Worm (Caenorhabditis elegans): Measurements from ENCODE around the gene K08D10.11.
"Not testable (repeated sequence)": the region's sequence is repeated elsewhere in the genome, so short reads cannot be mapped to it uniquely, and the experiment has no call there.

Gene K08D10.11

ce11 chrIV:4215349-4215748 is 29.4 kb upstream of the K08D10.11 start:
- TF ChIP-seq pes-1 (GFP tag; IDR thresholded peaks at IDR 0.05), result no peak
- TF ChIP-seq B0310.2 (tag; optimal IDR thresholded peaks at IDR 0.05), result no peak
- TF ChIP-seq flt-1 (GFP tag; IDR thresholded peaks at IDR 0.05), result no peak
- no peak for TF ChIP-seq ama-1 (optimal IDR thresholded peaks at IDR 0.05)
- TF ChIP-seq hnd-1 (tag; optimal IDR thresholded peaks at IDR 0.05), result no peak
- TF ChIP-seq ets-7 (tag; optimal IDR thresholded peaks at IDR 0.05), result no peak
- TF ChIP-seq aly-1 (tag; optimal IDR thresholded peaks at IDR 0.05), result no peak
- TF ChIP-seq hmg-4 (GFP tag; optimal IDR thresholded peaks at IDR 0.05), result no peak
- TF ChIP-seq ceh-13 (GFP tag; optimal IDR thresholded peaks at IDR 0.05), result no peak
- TF ChIP-seq scrt-1 (GFP tag; IDR thresholded peaks at IDR 0.05), result no peak
- no peak for TF ChIP-seq tbx-37 (GFP tag; conservative IDR thresholded peaks at IDR 0.05)
- no peak for TF ChIP-seq ceh-36 (tag; optimal IDR thresholded peaks at IDR 0.05)
- no peak for TF ChIP-seq F13C5.2 (tag; optimal IDR thresholded peaks at IDR 0.05)

- no peak for TF ChIP-seq F13C5.2 (tag; optimal IDR thresholded peaks at IDR 0.05)
- TF ChIP-seq tra-4 (tag; optimal IDR thresholded peaks at IDR 0.05), result no peak
- TF ChIP-seq flt-1 (GFP tag; IDR thresholded peaks at IDR 0.05), result no peak
- TF ChIP-seq ceh-36 (tag; optimal IDR thresholded peaks at IDR 0.05), result no peak
- TF ChIP-seq hmg-4 (GFP tag; optimal IDR thresholded peaks at IDR 0.05), result no peak
- TF ChIP-seq sea-1 (GFP tag; conservative IDR thresholded peaks at IDR 0.05), result no peak
Measured at ce11 chrIV:4212733-4213132, 26.7 kb upstream of the K08D10.11 start.

- TF ChIP-seq sea-1 (GFP tag; conservative IDR thresholded peaks at IDR 0.05) (no peak), ama-1 (optimal IDR thresholded peaks at IDR 0.05) (no peak), hnd-1 (tag; optimal IDR thresholded peaks at IDR 0.05) (no peak), tra-4 (tag; optimal IDR thresholded peaks at IDR 0.05) (no peak), aly-1 (tag; optimal IDR thresholded peaks at IDR 0.05) (no peak), pes-1 (GFP tag; IDR thresholded peaks at IDR 0.05) (no peak), tbx-11 (GFP tag; IDR thresholded peaks at IDR 0.05) (no peak), hmg-4 (GFP tag; optimal IDR thresholded peaks at IDR 0.05) (no peak), tbx-37 (GFP tag; conservative IDR thresholded peaks at IDR 0.05) (no peak), hmbx-1 (tag; optimal IDR thresholded peaks at IDR 0.05) (no peak), B0310.2 (tag; optimal IDR thresholded peaks at IDR 0.05) (no peak), ets-7 (tag; optimal IDR thresholded peaks at IDR 0.05) (no peak)
Measured at ce11 chrIV:4210868-4211267, 24.9 kb upstream of the K08D10.11 start.

ce11 chrIV:4209084-4209483 is 23.1 kb upstream of the K08D10.11 start:
- TF ChIP-seq F13C5.2 (tag; optimal IDR thresholded peaks at IDR 0.05), result no peak
- no peak for TF ChIP-seq ama-1 (optimal IDR thresholded peaks at IDR 0.05)
- no peak for TF ChIP-seq tra-4 (tag; optimal IDR thresholded peaks at IDR 0.05)
- TF ChIP-seq sea-1 (GFP tag; conservative IDR thresholded peaks at IDR 0.05), result no peak
- no peak for TF ChIP-seq aly-1 (tag; optimal IDR thresholded peaks at IDR 0.05)
- no peak for TF ChIP-seq B0310.2 (tag; optimal IDR thresholded peaks at IDR 0.05)
- no peak for TF ChIP-seq ets-7 (tag; optimal IDR thresholded peaks at IDR 0.05)
- no peak for TF ChIP-seq ceh-36 (tag; optimal IDR thresholded peaks at IDR 0.05)
- no peak for TF ChIP-seq ceh-13 (GFP tag; optimal IDR thresholded peaks at IDR 0.05)
- no peak for TF ChIP-seq hmbx-1 (tag; optimal IDR thresholded peaks at IDR 0.05)
- no peak for TF ChIP-seq tbx-37 (GFP tag; conservative IDR thresholded peaks at IDR 0.05)
- no peak for TF ChIP-seq hmg-4 (GFP tag; optimal IDR thresholded peaks at IDR 0.05)

- TF ChIP-seq tra-4 (tag; optimal IDR thresholded peaks at IDR 0.05) (no peak), tbx-11 (GFP tag; IDR thresholded peaks at IDR 0.05) (no peak), aly-1 (tag; optimal IDR thresholded peaks at IDR 0.05) (no peak), flt-1 (GFP tag; IDR thresholded peaks at IDR 0.05) (no peak), ama-1 (optimal IDR thresholded peaks at IDR 0.05) (no peak), ceh-36 (tag; optimal IDR thresholded peaks at IDR 0.05) (no peak)
Measured at ce11 chrIV:4207088-4207487, 21.1 kb upstream of the K08D10.11 start, which contains the start of gene osgn-1. Gene osgn-1, plus strand, starts transcription at chrIV:4207388.

ce11 chrIV:4204275-4204674 is 18.3 kb upstream of the K08D10.11 start, which contains the start of gene pax-2:
Gene pax-2, minus strand, starts transcription at chrIV:4204375.
- no peak for TF ChIP-seq flt-1 (GFP tag; IDR thresholded peaks at IDR 0.05)
- no peak for TF ChIP-seq hnd-1 (tag; optimal IDR thresholded peaks at IDR 0.05)
- no peak for TF ChIP-seq tbx-11 (GFP tag; IDR thresholded peaks at IDR 0.05)
- no peak for TF ChIP-seq B0310.2 (tag; optimal IDR thresholded peaks at IDR 0.05)
- TF ChIP-seq tra-4 (tag; optimal IDR thresholded peaks at IDR 0.05), result no peak
- TF ChIP-seq ama-1 (optimal IDR thresholded peaks at IDR 0.05), result no peak
- TF ChIP-seq hmg-4 (GFP tag; optimal IDR thresholded peaks at IDR 0.05), result no peak
- TF ChIP-seq F13C5.2 (tag; optimal IDR thresholded peaks at IDR 0.05), result no peak
- TF ChIP-seq pes-1 (GFP tag; IDR thresholded peaks at IDR 0.05), result no peak
- no peak for TF ChIP-seq hmbx-1 (tag; optimal IDR thresholded peaks at IDR 0.05)
- no peak for TF ChIP-seq ceh-36 (tag; optimal IDR thresholded peaks at IDR 0.05)
- no peak for TF ChIP-seq tbx-37 (GFP tag; conservative IDR thresholded peaks at IDR 0.05)
- no peak for TF ChIP-seq scrt-1 (GFP tag; IDR thresholded peaks at IDR 0.05)
- no peak for TF ChIP-seq ceh-13 (GFP tag; optimal IDR thresholded peaks at IDR 0.05)
- TF ChIP-seq aly-1 (tag; optimal IDR thresholded peaks at IDR 0.05), result no peak

ce11 chrIV:4197167-4197566 is 11.2 kb upstream of the K08D10.11 start, which contains the start of gene cyp-25A6:
Gene cyp-25A6, plus strand, starts transcription at chrIV:4197467.
- not testable (repeated sequence) for TF ChIP-seq pes-1 (GFP tag; IDR thresholded peaks at IDR 0.05); ets-7 (tag; optimal IDR thresholded peaks at IDR 0.05); ceh-13 (GFP tag; optimal IDR thresholded peaks at IDR 0.05)

- not testable (repeated sequence) for TF ChIP-seq B0310.2 (tag; optimal IDR thresholded peaks at IDR 0.05); scrt-1 (GFP tag; IDR thresholded peaks at IDR 0.05); ama-1 (optimal IDR thresholded peaks at IDR 0.05)
Measured at ce11 chrIV:4196729-4197128, 10.7 kb upstream of the K08D10.11 start, which contains the start of gene K06B9.6. Gene K06B9.6, minus strand, starts transcription at chrIV:4196829.
